Worm (Caenorhabditis elegans): ENCODE data around the gene unc-33.

DNA sequence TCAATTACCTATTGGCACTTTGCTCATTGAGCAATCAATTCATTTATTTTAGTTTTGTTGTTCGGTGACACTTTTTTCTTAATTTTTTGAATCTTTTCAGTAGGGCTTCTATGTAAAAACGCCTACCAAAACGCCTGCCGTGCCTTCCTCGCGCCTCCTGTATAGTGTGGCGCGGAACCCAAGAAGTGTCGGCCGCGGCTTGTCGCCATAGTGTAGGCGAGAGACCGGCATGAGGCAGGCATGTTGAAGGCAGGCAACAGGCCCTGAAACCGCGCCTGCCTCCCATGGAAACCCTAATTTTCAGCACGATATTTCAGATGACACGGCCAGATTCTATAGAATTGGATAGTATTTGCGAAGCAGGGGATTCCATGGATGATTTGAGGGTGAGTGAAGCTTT is 51.9 kb downstream of the unc-33 start, which contains the start of gene otpl-1:
- TF ChIP-seq W03F9.2 (tag; optimal IDR thresholded peaks at IDR 0.05) (no peak), dao-5 (tag; optimal IDR thresholded peaks at IDR 0.05) (no peak), him-1 (tag; optimal IDR thresholded peaks at IDR 0.05) (no peak)
